Worm (Caenorhabditis elegans): ENCODE data around the gene pdf-2.

ce11 chrX:2178410-2178944 lies 15.3 kb downstream of the pdf-2 start:
- TF ChIP-seq ref-1 (GFP tag; conservative IDR thresholded peaks at IDR 0.05) (no peak), ztf-23 (GFP tag; IDR thresholded peaks at IDR 0.05) (no peak), flt-1 (GFP tag; IDR thresholded peaks at IDR 0.05) (no peak), tab-1 (GFP tag; IDR thresholded peaks at IDR 0.05) (no peak)
